Worm (Caenorhabditis elegans): ENCODE data around the gene Y38A10A.2.

ce11 chrV:6033512-6033911 is 29.7 kb downstream of the Y38A10A.2 start:
- no peak for TF ChIP-seq ceh-30 (tag; optimal IDR thresholded peaks at IDR 0.05)
- no peak for TF ChIP-seq syd-9 (tag; optimal IDR thresholded peaks at IDR 0.05)
- TF ChIP-seq hlh-13 (GFP tag; optimal IDR thresholded peaks at IDR 0.05) = no peak
- no peak for TF ChIP-seq fax-1 (tag; optimal IDR thresholded peaks at IDR 0.05)
- TF ChIP-seq dve-1 (tag; optimal IDR thresholded peaks at IDR 0.05) = no peak
- no peak for TF ChIP-seq fkh-6 (tag; optimal IDR thresholded peaks at IDR 0.05)

All from whole organism, late embryonic.